Fruit fly (Drosophila melanogaster) whole organism, embryonic: ENCODE results near the gene phtm.

ENCODE experiments used
- Aef1 ChIP-seq: fragments of 200-800 bp; sonication (Bioruptor generic); IDR thresholded peaks from 3 replicates; pipeline ENCODE4 v1.3.6; 2022; ENCODE audit warnings: missing biosample characterization, missing genetic modification characterization
- Bdp1 ChIP-seq: fragments of 200-800 bp; sonication (Bioruptor generic); optimal IDR thresholded peaks from 3 replicates; lab custom pipeline; 2016; ENCODE audit warnings: missing biosample characterization, missing genetic modification characterization
- CG10366 ChIP-seq: fragments of 200-800 bp; sonication (Bioruptor generic); IDR thresholded peaks from 2 replicates; pipeline ENCODE4 v1.3.6; 2022; ENCODE audit warnings: missing biosample characterization, missing genetic modification characterization
- CG11085 ChIP-seq: fragments of 200-800 bp; sonication (Bioruptor generic); IDR thresholded peaks from 2 replicates; pipeline ENCODE4 v1.3.6; 2022; ENCODE audit warnings: missing biosample characterization, missing genetic modification characterization
- CG12744 ChIP-seq: fragments of 200-800 bp; sonication (Bioruptor generic); optimal IDR thresholded peaks from 2 replicates; lab custom pipeline; 2016; ENCODE audit warnings: missing biosample characterization, missing genetic modification characterization
- CG12942 ChIP-seq: fragments of 200-800 bp; sonication (Bioruptor generic); optimal IDR thresholded peaks from 3 replicates; lab custom pipeline; 2016; ENCODE audit warnings: missing biosample characterization, missing genetic modification characterization
- CG14667 ChIP-seq: fragments of 200-800 bp; sonication (Bioruptor generic); IDR thresholded peaks from 2 replicates; pipeline ENCODE4 v1.3.6; 2022; ENCODE audit warnings: missing biosample characterization, missing genetic modification characterization
- CG14860 ChIP-seq: fragments of 200-800 bp; sonication (Bioruptor generic); IDR thresholded peaks from 3 replicates; pipeline ENCODE4 v1.3.6; 2022; ENCODE audit warnings: missing biosample characterization, missing genetic modification characterization; ENCODE audit not compliant: partially characterized antibody
- CG16813 ChIP-seq: fragments of 200-800 bp; sonication (Bioruptor generic); IDR thresholded peaks from 3 replicates; pipeline ENCODE4 v1.3.6; 2022; ENCODE audit warnings: missing biosample characterization, missing genetic modification characterization; ENCODE audit not compliant: partially characterized antibody
- CG18764 ChIP-seq: fragments of 200-800 bp; sonication (Bioruptor generic); optimal IDR thresholded peaks from 3 replicates; lab custom pipeline; 2016; ENCODE audit warnings: missing biosample characterization, missing genetic modification characterization
- CG32767 ChIP-seq: fragments of 200-800 bp; sonication (Bioruptor generic); IDR thresholded peaks from 2 replicates; pipeline ENCODE4 v1.3.6; 2022; ENCODE audit warnings: missing biosample characterization, missing genetic modification characterization
- CG4404 ChIP-seq: fragments of 200-800 bp; sonication (Bioruptor generic); IDR thresholded peaks from 2 replicates; pipeline ENCODE4 v1.3.6; 2022; ENCODE audit warnings: missing biosample characterization, missing genetic modification characterization
- CG4424 ChIP-seq: fragments of 200-800 bp; sonication (Bioruptor generic); optimal IDR thresholded peaks from 3 replicates; lab custom pipeline; 2016; ENCODE audit warnings: missing biosample characterization, missing genetic modification characterization
- CG6254 ChIP-seq: fragments of 200-800 bp; sonication (Bioruptor generic); optimal IDR thresholded peaks from 3 replicates; lab custom pipeline; 2017; ENCODE audit warnings: mild to moderate bottlenecking, missing biosample characterization, missing genetic modification reagents, missing genetic modification characterization
- CG8924 ChIP-seq: fragments of 200-800 bp; optimal IDR thresholded peaks from 3 replicates; lab custom pipeline; 2019; ENCODE audit warnings: missing biosample characterization, mild to moderate bottlenecking, missing genetic modification characterization, moderate library complexity
- CTCF ChIP-seq: fragments of 200-800 bp; sonication (Bioruptor generic); optimal IDR thresholded peaks from 2 replicates; lab custom pipeline; 2017; ENCODE audit warnings: missing biosample characterization, mild to moderate bottlenecking, missing genetic modification characterization, moderate library complexity
- Dll ChIP-seq: fragments of 200-800 bp; sonication (Bioruptor generic); IDR thresholded peaks from 4 replicates; pipeline ENCODE4 v1.3.6; 2022; ENCODE audit warnings: missing biosample characterization, missing genetic modification characterization; ENCODE audit not compliant: partially characterized antibody
- Eip74EF ChIP-seq, 2 experiments: fragments of 200-800 bp in 1 of 2; fragments of >200 bp in 1 of 2; sonication (Bioruptor generic) in 1 of 2; optimal IDR thresholded peaks; 2 replicates each; lab custom pipeline; 2017 to 2019; ENCODE audit warnings: missing biosample characterization in 2 of 2, missing genetic modification characterization in 2 of 2, mild to moderate bottlenecking in 1 of 2, moderate library complexity in 1 of 2
- Elba2 ChIP-seq: fragments of 200-800 bp; sonication (Bioruptor generic); optimal IDR thresholded peaks from 3 replicates; lab custom pipeline; 2016; ENCODE audit warnings: missing biosample characterization, missing genetic modification characterization
- Ets65A ChIP-seq: fragments of 200-800 bp; sonication (Bioruptor generic); peaks from one replicate; lab custom pipeline; 2016; ENCODE audit warnings: missing biosample characterization, missing genetic modification characterization
- Fer3 ChIP-seq: fragments of 200-800 bp; sonication (Bioruptor generic); optimal IDR thresholded peaks from 2 replicates; lab custom pipeline; 2018; ENCODE audit warnings: missing biosample characterization, mild to moderate bottlenecking, missing genetic modification characterization, moderate library complexity
- HLH4C ChIP-seq: fragments of 200-800 bp; sonication (Bioruptor generic); IDR thresholded peaks from 3 replicates; pipeline ENCODE4 v1.3.6; 2022; ENCODE audit warnings: missing biosample characterization, missing genetic modification characterization; ENCODE audit not compliant: partially characterized antibody
- HLHmδ ChIP-seq: fragments of 200-800 bp; sonication (Bioruptor generic); optimal IDR thresholded peaks from 2 replicates; lab custom pipeline; 2018; ENCODE audit warnings: missing biosample characterization, mild to moderate bottlenecking, missing genetic modification characterization, moderate library complexity
- Kr ChIP-seq: fragments of 200-800 bp; sonication (Bioruptor generic); optimal IDR thresholded peaks from 2 replicates; lab custom pipeline; 2017; ENCODE audit warnings: missing biosample characterization, mild to moderate bottlenecking, missing genetic modification characterization
- NfI ChIP-seq: fragments of 200-800 bp; sonication (Bioruptor generic); optimal IDR thresholded peaks from 3 replicates; lab custom pipeline; 2018; ENCODE audit warnings: missing biosample characterization, mild to moderate bottlenecking, missing genetic modification characterization, moderate library complexity
- Opbp ChIP-seq: fragments of 200-800 bp; sonication (Bioruptor generic); IDR thresholded peaks from 3 replicates; pipeline ENCODE4 v1.3.6; 2022; ENCODE audit warnings: missing biosample characterization, missing genetic modification characterization; ENCODE audit not compliant: partially characterized antibody
- Optix ChIP-seq: fragments of 200-800 bp; sonication (Bioruptor generic); IDR thresholded peaks from 3 replicates; pipeline ENCODE4 v1.3.6; 2022; ENCODE audit warnings: missing biosample characterization, missing genetic modification characterization
- Scr ChIP-seq: fragments of 200-800 bp; sonication (Bioruptor generic); IDR thresholded peaks from 2 replicates; pipeline ENCODE4 v1.3.6; 2022; ENCODE audit warnings: missing biosample characterization, missing genetic modification characterization; ENCODE audit not compliant: partially characterized antibody
- Sry-δ ChIP-seq: fragments of 200-800 bp; sonication (Bioruptor generic); optimal IDR thresholded peaks from 2 replicates; lab custom pipeline; 2016; ENCODE audit warnings: missing biosample characterization, missing genetic modification characterization
- Ssrp ChIP-seq: fragments of 200-800 bp; sonication (Bioruptor generic); optimal IDR thresholded peaks from 2 replicates; lab custom pipeline; 2018; ENCODE audit warnings: missing biosample characterization, mild to moderate bottlenecking, missing genetic modification characterization, moderate library complexity
- Xrp1 ChIP-seq: fragments of 200-800 bp; sonication (Bioruptor generic); IDR thresholded peaks from 2 replicates; pipeline ENCODE4 v1.3.6; 2022; ENCODE audit warnings: missing biosample characterization, missing genetic modification characterization
- ap ChIP-seq: fragments of 200-800 bp; sonication (Bioruptor generic); IDR thresholded peaks from 2 replicates; pipeline ENCODE4 v1.3.6; 2022; ENCODE audit warnings: missing biosample characterization, missing genetic modification characterization
- chinmo ChIP-seq: fragments of 200-800 bp; sonication (Bioruptor generic); IDR thresholded peaks from 4 replicates; pipeline ENCODE4 v1.3.6; 2022; ENCODE audit warnings: missing biosample characterization, missing genetic modification characterization; ENCODE audit not compliant: partially characterized antibody
- grau ChIP-seq: fragments of 200-800 bp; optimal IDR thresholded peaks from 3 replicates; lab custom pipeline; 2019; ENCODE audit warnings: missing biosample characterization, mild to moderate bottlenecking, missing genetic modification characterization, moderate library complexity
- hb ChIP-seq: fragments of 200-800 bp; sonication (Bioruptor generic); IDR thresholded peaks from 3 replicates; pipeline ENCODE4 v1.3.6; 2022; ENCODE audit warnings: missing biosample characterization, missing genetic modification characterization; ENCODE audit not compliant: partially characterized antibody
- hbn ChIP-seq: fragments of 200-800 bp; sonication (Bioruptor generic); IDR thresholded peaks from 2 replicates; pipeline ENCODE4 v1.3.6; 2022; ENCODE audit warnings: missing biosample characterization, missing genetic modification characterization; ENCODE audit not compliant: partially characterized antibody
- jigr1 ChIP-seq: fragments of 200-800 bp; sonication (Bioruptor generic); IDR thresholded peaks from 3 replicates; pipeline ENCODE4 v1.3.6; 2022; ENCODE audit warnings: missing biosample characterization, missing genetic modification characterization
- nmo ChIP-seq: fragments of 200-800 bp; sonication (Bioruptor generic); optimal IDR thresholded peaks from 2 replicates; lab custom pipeline; 2018; ENCODE audit warnings: missing biosample characterization, mild to moderate bottlenecking, missing genetic modification characterization, moderate library complexity
- p53 ChIP-seq: fragments of 200-800 bp; sonication (Bioruptor generic); optimal IDR thresholded peaks from 2 replicates; lab custom pipeline; 2016; ENCODE audit warnings: missing biosample characterization, missing genetic modification characterization
- pum ChIP-seq: fragments of 200-800 bp; sonication (Bioruptor generic); optimal IDR thresholded peaks from 2 replicates; lab custom pipeline; 2016; ENCODE audit warnings: missing biosample characterization, missing genetic modification characterization
- sc ChIP-seq, 3 experiments: fragments of >200 bp in 2 of 3; fragments of 200-800 bp in 1 of 3; sonication (Bioruptor generic) in 1 of 3; optimal IDR thresholded peaks; 2 replicates in 2 of 3; 3 replicates in 1 of 3; lab custom pipeline; 2017; ENCODE audit warnings: mild to moderate bottlenecking in 1 of 3, missing biosample characterization in 1 of 3, missing genetic modification characterization in 1 of 3, missing genetic modification reagents in 1 of 3
- sd ChIP-seq: fragments of 200-800 bp; sonication (Bioruptor generic); optimal IDR thresholded peaks from 3 replicates; lab custom pipeline; 2018; ENCODE audit warnings: missing biosample characterization, mild to moderate bottlenecking, missing genetic modification characterization, moderate library complexity
- sna ChIP-seq: fragments of 200-800 bp; sonication (Bioruptor generic); IDR thresholded peaks from 2 replicates; pipeline ENCODE4 v1.3.6; 2022; ENCODE audit warnings: missing biosample characterization, missing genetic modification characterization; ENCODE audit not compliant: partially characterized antibody
- sqz ChIP-seq: fragments of 200-800 bp; sonication (Bioruptor generic); optimal IDR thresholded peaks from 3 replicates; lab custom pipeline; 2018; ENCODE audit warnings: missing biosample characterization, mild to moderate bottlenecking, missing genetic modification characterization
- ttk ChIP-seq: fragments of 200-800 bp; sonication (Bioruptor generic); IDR thresholded peaks from 2 replicates; pipeline ENCODE4 v2.1.2; 2022; ENCODE audit warnings: missing biosample characterization, missing genetic modification characterization
- usp ChIP-seq: fragments of >200 bp; optimal IDR thresholded peaks from 2 replicates; lab custom pipeline; 2017; ENCODE audit warnings: missing biosample characterization, missing genetic modification characterization
- zen2 ChIP-seq: fragments of 200-800 bp; sonication (Bioruptor generic); IDR thresholded peaks from 3 replicates; pipeline ENCODE4 v1.3.6; 2022; ENCODE audit warnings: missing biosample characterization, missing genetic modification characterization; ENCODE audit not compliant: partially characterized antibody
- zfh1 ChIP-seq: fragments of 200-800 bp; sonication (Bioruptor generic); IDR thresholded peaks from 3 replicates; pipeline ENCODE4 v1.3.6; 2022; ENCODE audit warnings: missing biosample characterization, missing genetic modification characterization

Gene phtm

DNA sequence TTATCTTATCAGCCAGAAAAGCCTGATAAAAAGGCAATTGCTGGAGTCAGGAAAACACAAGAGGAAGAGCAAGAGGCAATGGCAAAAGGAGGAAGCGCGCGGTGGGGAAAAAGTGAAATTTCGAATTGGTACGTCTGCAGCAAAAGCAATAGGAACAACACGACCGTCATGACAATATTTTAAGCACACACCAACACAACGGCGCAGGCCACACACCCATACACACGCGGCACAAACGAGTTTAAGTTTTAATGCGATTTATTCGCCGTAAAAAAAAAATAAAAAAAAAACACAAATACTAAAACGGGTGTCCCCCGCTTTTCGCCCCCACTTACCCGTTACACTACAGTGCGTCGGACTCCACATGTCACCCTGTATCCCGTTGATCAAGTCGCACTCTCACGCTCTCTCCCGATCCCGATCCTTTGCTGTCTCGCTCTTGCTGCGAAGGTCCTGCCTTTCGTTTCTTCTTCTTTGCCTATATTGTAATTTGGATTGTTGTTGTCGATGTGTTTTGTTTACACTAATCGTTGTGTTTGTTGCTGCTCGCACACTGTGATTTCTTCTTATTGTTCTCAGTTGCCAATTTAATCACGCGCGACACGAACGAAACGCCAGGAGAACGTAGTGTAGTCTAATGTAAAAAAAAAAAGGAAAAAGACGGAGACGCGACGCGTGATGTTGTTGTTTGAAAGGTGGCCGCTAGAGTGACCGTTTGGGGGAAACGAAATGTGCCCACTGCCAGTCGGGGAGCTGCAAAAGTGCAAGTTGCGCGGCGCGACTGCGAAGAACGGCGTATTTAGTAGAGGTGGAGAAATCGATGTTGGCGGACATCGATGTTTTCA lies 38.5 kb upstream of the phtm start, which contains the start of gene Rip11 (continued):
- TF ChIP-seq sna (GFP tag; lab: Robert Waterston, UW) (0 out of 2 replicates have a peak, but pooled peaks have one; percentile 16), CG10366 (peak; percentile 88), p53 (GFP tag; lab: Kevin White, UChicago) (no peak), CG12744 (GFP tag; lab: Kevin White, UChicago) (no peak), CG14667 (no peak), Aef1 (GFP tag; lab: Robert Waterston, UW) (peak; percentile 16; the same call in 2 of the 3 replicates), jigr1 (GFP tag; lab: Robert Waterston, UW) (no peak), CTCF (GFP tag; lab: Kevin White, UChicago) (peak; percentile 29), NfI (peak; percentile 3), HLHmδ (GFP tag; lab: Kevin White, UChicago) (peak; percentile 24), zfh1 (GFP tag; lab: Robert Waterston, UW) (peak; percentile 43; the same call in 1 of the 3 replicates), CG8924 (tag; lab: Kevin White, UChicago) (peak; percentile 15), Eip74EF (GFP tag; optimal IDR thresholded peaks at IDR 0.05; lab: Kevin White, UChicago) (peak in 1 of 2 experiments; percentile 2), Optix (GFP tag; lab: Robert Waterston, UW) (no peak), Ssrp (tag; lab: Kevin White, UChicago) (no peak), CG11085 (no peak), Sry-δ (GFP tag; lab: Kevin White, UChicago) (no peak), CG6254 (GFP tag; lab: Kevin White, UChicago) (peak; percentile 99), CG4424 (GFP tag; lab: Kevin White, UChicago) (peak; percentile 14), ttk (peak; percentile 12; the same call in 1 of the 2 replicates), zen2 (GFP tag; lab: Robert Waterston, UW) (no peak), Fer3 (tag; lab: Kevin White, UChicago) (no peak), sd (tag; lab: Kevin White, UChicago) (no peak), grau (peak; percentile 17), HLH4C (GFP tag; lab: Robert Waterston, UW) (no peak), Bdp1 (GFP tag; lab: Kevin White, UChicago) (no peak), Xrp1 (GFP tag; lab: Robert Waterston, UW) (peak; percentile 52; the same call in 1 of the 2 replicates), pum (GFP tag; lab: Kevin White, UChicago) (no peak), Elba2 (GFP tag; lab: Kevin White, UChicago) (peak; percentile 64), Opbp (peak; percentile 57; the same call in 2 of the 3 replicates), CG32767 (GFP tag; lab: Robert Waterston, UW) (0 out of 2 replicates have a peak, but pooled peaks have one; percentile 11), chinmo (GFP tag; lab: Robert Waterston, UW) (no peak)

DNA sequence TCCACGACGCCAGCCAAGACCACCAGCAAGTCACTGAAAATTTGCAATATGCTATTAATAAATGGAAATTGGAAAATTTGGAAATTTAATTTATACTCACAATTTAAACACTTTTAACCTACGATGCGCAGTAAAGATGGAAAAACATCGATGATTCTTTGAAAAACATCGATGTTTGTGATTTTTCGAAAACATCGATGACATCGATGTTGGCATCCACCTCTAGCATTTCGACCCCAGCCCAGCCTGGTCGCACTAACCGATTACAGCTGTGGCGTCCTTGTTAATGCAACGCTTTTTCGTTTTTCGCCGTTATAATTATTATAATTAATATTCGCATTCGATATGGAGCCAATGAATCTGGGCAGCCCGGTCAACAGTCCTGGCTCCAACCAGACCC lies 37.6 kb upstream of the phtm start, which contains the start of gene Nup35:
Gene Nup35, plus strand, starts transcription at position 222 of the 400 bp plus-strand sequence.
- TF ChIP-seq Kr (GFP tag; lab: Kevin White, UChicago) (no peak), nmo (peak; percentile 0), sqz (GFP tag; lab: Kevin White, UChicago) (no peak), CG16813 (GFP tag; lab: Robert Waterston, UW) (peak; percentile 78), usp (GFP tag; lab: Kevin White, UChicago) (no peak), ap (GFP tag; lab: Robert Waterston, UW) (no peak), CG8924 (tag; lab: Kevin White, UChicago) (no peak), CG14860 (GFP tag; lab: Robert Waterston, UW) (peak; percentile 70), Ets65A (GFP tag; lab: Kevin White, UChicago) (peak; percentile 70), Scr (peak; percentile 77), sc (optimal IDR thresholded peaks at IDR 0.05; lab: Kevin White, UChicago) (no peak), sc (GFP tag; optimal IDR thresholded peaks at IDR 0.05; lab: Kevin White, UChicago) (no peak), Dll (GFP tag; lab: Robert Waterston, UW) (peak; percentile 80), hbn (GFP tag; lab: Robert Waterston, UW) (peak; percentile 46), CG12942 (GFP tag; lab: Kevin White, UChicago) (no peak), CG4404 (GFP tag; lab: Robert Waterston, UW) (no peak), chinmo (GFP tag; lab: Robert Waterston, UW) (0 out of 4 replicates have a peak, but pooled peaks have one; percentile 14), CG18764 (GFP tag; lab: Kevin White, UChicago) (no peak), hb (GFP tag; lab: Robert Waterston, UW) (peak; percentile 74)
